Worm (Caenorhabditis elegans): Measurements from ENCODE around the gene ttll-5.
"Not testable (repeated sequence)": the region's sequence is repeated elsewhere in the genome, so short reads cannot be mapped to it uniquely, and the experiment has no call there.

Gene ttll-5

ce11 chrV:11474399-11474798, 34.5 kb upstream of the ttll-5 start, which contains the start of gene nas-22:
Gene nas-22 (plus strand): TSS chrV:11474699.
- no peak for TF ChIP-seq egl-43 (GFP tag; IDR thresholded peaks at IDR 0.05)
- no peak for TF ChIP-seq nhr-237 (tag; optimal IDR thresholded peaks at IDR 0.05)
- no peak for TF ChIP-seq ztf-11 (tag; optimal IDR thresholded peaks at IDR 0.05)
- TF ChIP-seq daf-12 (tag; optimal IDR thresholded peaks at IDR 0.05): no peak
- TF ChIP-seq nhr-77 (tag; optimal IDR thresholded peaks at IDR 0.05): no peak
- no peak for TF ChIP-seq F49E8.2 (tag; optimal IDR thresholded peaks at IDR 0.05; ENCODE audit: borderline replicate concordance)
- no peak for TF ChIP-seq arid-1 (GFP tag; conservative IDR thresholded peaks at IDR 0.05)
- TF ChIP-seq nhr-6 (tag; optimal IDR thresholded peaks at IDR 0.05): no peak
- no peak for TF ChIP-seq mdt-29 (GFP tag; IDR thresholded peaks at IDR 0.05)
- no peak for TF ChIP-seq F37D6.2 (tag; optimal IDR thresholded peaks at IDR 0.05)
- no peak for TF ChIP-seq madf-9 (GFP tag; conservative IDR thresholded peaks at IDR 0.05)

ce11 chrV:11475638-11476037, 33.2 kb upstream of the ttll-5 start, which contains the start of gene T11F9.7:
Gene T11F9.7 (plus strand): TSS chrV:11475938.
- not testable (repeated sequence) for TF ChIP-seq hmg-1.1 (GFP tag; IDR thresholded peaks at IDR 0.05); sdz-12 (GFP tag; optimal IDR thresholded peaks at IDR 0.05); ceh-20 (GFP tag; IDR thresholded peaks at IDR 0.05)

ce11 chrV:11478028-11478427, 30.8 kb upstream of the ttll-5 start:
- TF ChIP-seq unc-130 (GFP tag; optimal IDR thresholded peaks at IDR 0.05) (peak; percentile 53), unc-62 (GFP tag; optimal IDR thresholded peaks at IDR 0.05 in 1 of 2) (peak in 1 of 2 experiments; percentile 41)
- not testable (repeated sequence) for TF ChIP-seq unc-62 (tag; optimal IDR thresholded peaks at IDR 0.05)

- TF ChIP-seq madf-9 (GFP tag; conservative IDR thresholded peaks at IDR 0.05) (no peak), pha-4 (GFP tag; IDR thresholded peaks at IDR 0.05) (no peak), pha-4 (tag; optimal IDR thresholded peaks at IDR 0.05) (no peak), ztf-7 (tag; optimal IDR thresholded peaks at IDR 0.05) (no peak), ama-1 (optimal IDR thresholded peaks at IDR 0.05) (no peak), vab-7 (GFP tag; IDR thresholded peaks at IDR 0.05) (no peak), unc-62 (GFP tag; optimal IDR thresholded peaks at IDR 0.05 in 1 of 2) (no peak), unc-62 (tag; optimal IDR thresholded peaks at IDR 0.05) (no peak)
Observed at ce11 chrV:11479406-11479805, 29.5 kb upstream of the ttll-5 start, which contains the start of gene T11F9.22. Gene T11F9.22 (plus strand): TSS chrV:11479706.

- not testable (repeated sequence) for TF ChIP-seq attf-4 (tag; optimal IDR thresholded peaks at IDR 0.05); pha-4 (GFP tag; IDR thresholded peaks at IDR 0.05); pha-4 (tag; optimal IDR thresholded peaks at IDR 0.05); cey-2 (tag; optimal IDR thresholded peaks at IDR 0.05; ENCODE audit: borderline replicate concordance, insufficient read depth)
Observed at ce11 chrV:11480734-11481133, 28.1 kb upstream of the ttll-5 start, which contains the start of gene T11F9.14. Gene T11F9.14 (minus strand): TSS chrV:11480834.

ce11 chrV:11483580-11484092, 25.2 kb upstream of the ttll-5 start, which contains the start of gene col-157:
Gene col-157 (plus strand): TSS chrV:11484042.
- not testable (repeated sequence) for TF ChIP-seq T20F7.1 (GFP tag; optimal IDR thresholded peaks at IDR 0.05); mxl-2 (GFP tag; conservative IDR thresholded peaks at IDR 0.05); saeg-2 (GFP tag; IDR thresholded peaks at IDR 0.05)

ce11 chrV:11484404-11484803, 24.5 kb upstream of the ttll-5 start:
- TF ChIP-seq set-16 (GFP tag; IDR thresholded peaks at IDR 0.05) (peak; percentile 87), hif-1 (tag; optimal IDR thresholded peaks at IDR 0.05) (no peak), lim-7 (GFP tag; IDR thresholded peaks at IDR 0.05) (no peak)
